Fruit fly (Drosophila melanogaster) whole organism, embryonic: ENCODE results near the gene CG11342.

Experiments used
- B-H2 ChIP-seq: fragments of 200-800 bp; sonication (Bioruptor generic); optimal IDR thresholded peaks from 2 replicates; lab custom pipeline; 2018; ENCODE audit warnings: missing biosample characterization, mild to moderate bottlenecking, missing genetic modification characterization
- Bgb ChIP-seq: fragments of 200-800 bp; sonication (Bioruptor generic); IDR thresholded peaks from 2 replicates; pipeline ENCODE4 v1.3.6; 2022; ENCODE audit warnings: missing biosample characterization, missing genetic modification characterization; ENCODE audit not compliant: partially characterized antibody
- CG10979 ChIP-seq: fragments of 200-800 bp; sonication (Bioruptor generic); optimal IDR thresholded peaks from 2 replicates; lab custom pipeline; 2018; ENCODE audit warnings: missing biosample characterization, mild to moderate bottlenecking, missing genetic modification characterization, moderate library complexity
- CG12769 ChIP-seq: fragments of 200-800 bp; sonication (Bioruptor generic); optimal IDR thresholded peaks from 2 replicates; lab custom pipeline; 2019; ENCODE audit warnings: missing biosample characterization, mild to moderate bottlenecking, missing genetic modification characterization, moderate library complexity
- CG14965 ChIP-seq: fragments of 200-800 bp; sonication (Bioruptor generic); optimal IDR thresholded peaks from 2 replicates; lab custom pipeline; 2016; ENCODE audit warnings: missing biosample characterization, missing genetic modification characterization, borderline replicate concordance
- CG15269 ChIP-seq: fragments of 200-800 bp; sonication (Bioruptor generic); optimal IDR thresholded peaks from 2 replicates; lab custom pipeline; 2018; ENCODE audit warnings: missing biosample characterization, mild to moderate bottlenecking, missing genetic modification characterization, moderate library complexity
- CG1529 ChIP-seq: fragments of 200-800 bp; sonication (Bioruptor generic); optimal IDR thresholded peaks from 3 replicates; lab custom pipeline; 2018; ENCODE audit warnings: missing biosample characterization, missing genetic modification characterization
- CG15601 ChIP-seq: fragments of 200-800 bp; sonication (Bioruptor generic); optimal IDR thresholded peaks from 3 replicates; lab custom pipeline; 2019; ENCODE audit warnings: missing biosample characterization, mild to moderate bottlenecking, missing genetic modification characterization, moderate library complexity
- CG15696 ChIP-seq: fragments of 200-800 bp; sonication (Bioruptor generic); optimal IDR thresholded peaks from 2 replicates; lab custom pipeline; 2019; ENCODE audit warnings: missing biosample characterization, mild to moderate bottlenecking, missing genetic modification characterization, moderate library complexity
- CG17568 ChIP-seq: fragments of 200-800 bp; sonication (Bioruptor generic); optimal IDR thresholded peaks from 2 replicates; lab custom pipeline; 2018; ENCODE audit warnings: missing biosample characterization, mild to moderate bottlenecking, missing genetic modification characterization, moderate library complexity
- CG18476 ChIP-seq: fragments of 200-800 bp; sonication (Bioruptor generic); optimal IDR thresholded peaks from 2 replicates; lab custom pipeline; 2016; ENCODE audit warnings: missing biosample characterization, mild to moderate bottlenecking, missing genetic modification characterization
- CG3065 ChIP-seq: fragments of 200-800 bp; sonication (Bioruptor generic); optimal IDR thresholded peaks from 2 replicates; lab custom pipeline; 2016; ENCODE audit warnings: missing biosample characterization, missing genetic modification characterization
- CG5953 ChIP-seq: fragments of 200-800 bp; sonication (Bioruptor generic); IDR thresholded peaks from 2 replicates; pipeline ENCODE4 v1.3.6; 2022; ENCODE audit warnings: missing biosample characterization, missing genetic modification characterization
- CG7271 ChIP-seq: fragments of 200-800 bp; sonication (Bioruptor generic); optimal IDR thresholded peaks from 2 replicates; lab custom pipeline; 2018; ENCODE audit warnings: missing biosample characterization, mild to moderate bottlenecking, missing genetic modification characterization, moderate library complexity
- CG7786 ChIP-seq: fragments of 200-800 bp; sonication (Bioruptor generic); optimal IDR thresholded peaks from 2 replicates; lab custom pipeline; 2016; ENCODE audit warnings: missing biosample characterization, missing genetic modification characterization
- CG7963 ChIP-seq: fragments of 200-800 bp; sonication (Bioruptor generic); IDR thresholded peaks from 3 replicates; pipeline ENCODE4 v1.3.6; 2022; ENCODE audit warnings: missing biosample characterization, missing genetic modification characterization; ENCODE audit not compliant: partially characterized antibody
- CTCF ChIP-seq: fragments of 200-800 bp; sonication (Bioruptor generic); optimal IDR thresholded peaks from 2 replicates; lab custom pipeline; 2017; ENCODE audit warnings: missing biosample characterization, mild to moderate bottlenecking, missing genetic modification characterization, moderate library complexity
- Camta ChIP-seq: fragments of 200-800 bp; sonication (Bioruptor generic); optimal IDR thresholded peaks from 2 replicates; lab custom pipeline; 2016; ENCODE audit warnings: missing biosample characterization, missing genetic modification characterization
- CoRest ChIP-seq: fragments of 200-800 bp; sonication (Bioruptor generic); optimal IDR thresholded peaks from 3 replicates; lab custom pipeline; 2018; ENCODE audit warnings: missing biosample characterization, mild to moderate bottlenecking, missing genetic modification characterization, moderate library complexity
- Dip2 ChIP-seq: fragments of 200-800 bp; sonication (Bioruptor generic); IDR thresholded peaks from 2 replicates; pipeline ENCODE4 v1.3.6; 2022; ENCODE audit warnings: missing biosample characterization, missing genetic modification characterization
- Drgx ChIP-seq: fragments of 200-800 bp; sonication (Bioruptor generic); IDR thresholded peaks from 2 replicates; pipeline ENCODE4 v1.3.6; 2022; ENCODE audit warnings: missing biosample characterization, missing genetic modification characterization
- Rfx ChIP-seq: fragments of 200-800 bp; sonication (Bioruptor generic); IDR thresholded peaks from 2 replicates; pipeline ENCODE4 v1.3.6; 2022; ENCODE audit warnings: missing biosample characterization, missing genetic modification characterization
- Sox102F ChIP-seq: fragments of 200-800 bp; sonication (Bioruptor generic); optimal IDR thresholded peaks from 2 replicates; lab custom pipeline; 2018; ENCODE audit warnings: missing biosample characterization, mild to moderate bottlenecking, missing genetic modification characterization, moderate library complexity
- TFAM ChIP-seq: fragments of 200-800 bp; sonication (Bioruptor generic); optimal IDR thresholded peaks from 2 replicates; lab custom pipeline; 2017; ENCODE audit warnings: missing biosample characterization, missing genetic modification characterization, inconsistent platforms
- Trl ChIP-seq, 3 experiments: fragments of >200 bp in 2 of 3; fragments of 200-800 bp in 1 of 3; sonication (Bioruptor generic) in 1 of 3; optimal IDR thresholded peaks; 2 replicates in 1 of 3; 3 replicates in 2 of 3; lab custom pipeline; 2016 to 2017; ENCODE audit warnings: missing biosample characterization in 1 of 3, missing genetic modification characterization in 1 of 3
- Xrp1 ChIP-seq: fragments of 200-800 bp; sonication (Bioruptor generic); IDR thresholded peaks from 2 replicates; pipeline ENCODE4 v1.3.6; 2022; ENCODE audit warnings: missing biosample characterization, missing genetic modification characterization
- ara ChIP-seq: fragments of 200-800 bp; sonication (Bioruptor generic); IDR thresholded peaks from 2 replicates; pipeline ENCODE4 v1.3.6; 2022; ENCODE audit warnings: missing biosample characterization, missing genetic modification characterization
- chinmo ChIP-seq: fragments of 200-800 bp; sonication (Bioruptor generic); IDR thresholded peaks from 4 replicates; pipeline ENCODE4 v1.3.6; 2022; ENCODE audit warnings: missing biosample characterization, missing genetic modification characterization; ENCODE audit not compliant: partially characterized antibody
- crol ChIP-seq: fragments of 200-800 bp; sonication (Bioruptor generic); IDR thresholded peaks from 2 replicates; pipeline ENCODE4 v1.3.6; 2022; ENCODE audit warnings: missing biosample characterization, missing genetic modification characterization
- cwo ChIP-seq: fragments of 200-800 bp; sonication (Bioruptor generic); optimal IDR thresholded peaks from 3 replicates; lab custom pipeline; 2017; ENCODE audit warnings: missing biosample characterization, missing genetic modification characterization, mild to moderate bottlenecking, moderate library complexity, missing genetic modification reagents
- disco-r ChIP-seq: fragments of 200-800 bp; sonication (Bioruptor generic); optimal IDR thresholded peaks from 2 replicates; lab custom pipeline; 2016; ENCODE audit warnings: missing biosample characterization, missing genetic modification characterization
- esg ChIP-seq: fragments of 200-800 bp; sonication (Bioruptor generic); conservative IDR thresholded peaks from 2 replicates; pipeline ENCODE4 v1.3.6; 2022; ENCODE audit warnings: missing biosample characterization, missing genetic modification characterization
- fd64A ChIP-seq: fragments of 200-800 bp; sonication (Bioruptor generic); optimal IDR thresholded peaks from 3 replicates; lab custom pipeline; 2018; ENCODE audit warnings: missing biosample characterization, mild to moderate bottlenecking, missing genetic modification characterization
- gcm ChIP-seq: fragments of 200-800 bp; sonication (Bioruptor generic); optimal IDR thresholded peaks from 2 replicates; lab custom pipeline; 2019; ENCODE audit warnings: missing biosample characterization, mild to moderate bottlenecking, missing genetic modification characterization, moderate library complexity
- hkb ChIP-seq, 2 experiments: fragments of 200-800 bp in 1 of 2; fragments of >200 bp in 1 of 2; sonication (Bioruptor generic) in 1 of 2; IDR thresholded peaks in 1 of 2; optimal IDR thresholded peaks in 1 of 2; 2 replicates each; pipeline versions ENCODE4 v1.3.6 to Lab custom; 2017 to 2022; ENCODE audit warnings: missing biosample characterization in 1 of 2, missing genetic modification characterization in 1 of 2
- jigr1 ChIP-seq: fragments of 200-800 bp; sonication (Bioruptor generic); IDR thresholded peaks from 3 replicates; pipeline ENCODE4 v1.3.6; 2022; ENCODE audit warnings: missing biosample characterization, missing genetic modification characterization
- kni ChIP-seq: fragments of 200-800 bp; sonication (Bioruptor generic); optimal IDR thresholded peaks from 3 replicates; lab custom pipeline; 2017; ENCODE audit warnings: mild to moderate bottlenecking, missing biosample characterization, missing genetic modification reagents, missing genetic modification characterization
- lab ChIP-seq: fragments of 200-800 bp; sonication (Bioruptor generic); optimal IDR thresholded peaks from 3 replicates; lab custom pipeline; 2017; ENCODE audit warnings: missing biosample characterization, missing genetic modification characterization, mild to moderate bottlenecking, moderate library complexity, missing genetic modification reagents
- mld ChIP-seq: fragments of 200-800 bp; sonication (Bioruptor generic); IDR thresholded peaks from 3 replicates; pipeline ENCODE4 v1.3.6; 2022; ENCODE audit warnings: missing biosample characterization, missing genetic modification characterization; ENCODE audit not compliant: partially characterized antibody
- odd ChIP-seq: fragments of 200-800 bp; sonication (Bioruptor generic); optimal IDR thresholded peaks from 2 replicates; lab custom pipeline; 2017; ENCODE audit warnings: missing biosample characterization, mild to moderate bottlenecking, missing genetic modification characterization
- onecut ChIP-seq: fragments of 200-800 bp; sonication (Bioruptor generic); IDR thresholded peaks from 2 replicates; pipeline ENCODE4 v1.3.6; 2022; ENCODE audit warnings: missing biosample characterization, missing genetic modification characterization
- pan ChIP-seq, 4 experiments: fragments of >200 bp in 3 of 4; fragments of 200-800 bp in 1 of 4; sonication (Bioruptor generic) in 1 of 4; optimal IDR thresholded peaks in 3 of 4; IDR thresholded peaks in 1 of 4; 2 replicates each; pipeline versions ENCODE4 v1.3.6 to Lab custom; 2017 to 2022; ENCODE audit warnings: missing biosample characterization in 2 of 4, missing genetic modification characterization in 2 of 4, mixed read lengths in 1 of 4
- pros ChIP-seq: fragments of 200-800 bp; sonication (Bioruptor generic); optimal IDR thresholded peaks from 3 replicates; lab custom pipeline; 2019; ENCODE audit warnings: missing biosample characterization, mild to moderate bottlenecking, missing genetic modification characterization, moderate library complexity
- sisA ChIP-seq: fragments of 200-800 bp; sonication (Bioruptor generic); IDR thresholded peaks from 2 replicates; pipeline ENCODE4 v1.3.6; 2022; ENCODE audit warnings: missing biosample characterization, missing genetic modification characterization
- sug ChIP-seq: fragments of 200-800 bp; optimal IDR thresholded peaks from 2 replicates; lab custom pipeline; 2019; ENCODE audit warnings: missing biosample characterization, mild to moderate bottlenecking, missing genetic modification characterization, moderate library complexity
- tgo ChIP-seq: fragments of 200-800 bp; sonication (Bioruptor generic); IDR thresholded peaks from 3 replicates; pipeline ENCODE4 v1.3.6; 2022; ENCODE audit warnings: missing biosample characterization, missing genetic modification characterization
- usp ChIP-seq: fragments of >200 bp; optimal IDR thresholded peaks from 2 replicates; lab custom pipeline; 2017; ENCODE audit warnings: missing biosample characterization, missing genetic modification characterization
- wor ChIP-seq: fragments of 200-800 bp; sonication (Bioruptor generic); IDR thresholded peaks from 2 replicates; pipeline ENCODE4 v1.3.6; 2022; ENCODE audit warnings: missing biosample characterization, missing genetic modification characterization
- zf30C ChIP-seq: fragments of 200-800 bp; sonication (Bioruptor generic); optimal IDR thresholded peaks from 3 replicates; lab custom pipeline; 2018; ENCODE audit warnings: missing biosample characterization, mild to moderate bottlenecking, missing genetic modification characterization
- zfh2 ChIP-seq: fragments of 200-800 bp; sonication (Bioruptor generic); optimal IDR thresholded peaks from 2 replicates; lab custom pipeline; 2016; ENCODE audit warnings: missing biosample characterization, missing genetic modification characterization

The CG11342 gene

dm6 chr3L:4339525-4339924 is 27.7 kb downstream of the CG11342 start (continued):
- TF ChIP-seq CG3065 (GFP tag; lab: Kevin White, UChicago) (no peak), Xrp1 (GFP tag; lab: Robert Waterston, UW) (0 out of 2 replicates have a peak, but pooled peaks have one; percentile 23), jigr1 (GFP tag; lab: Robert Waterston, UW) (no peak), sug (tag; lab: Kevin White, UChicago) (no peak), B-H2 (GFP tag; lab: Kevin White, UChicago) (no peak), zfh2 (GFP tag; lab: Kevin White, UChicago) (no peak), CoRest (tag; lab: Kevin White, UChicago) (no peak), Drgx (GFP tag; lab: Robert Waterston, UW) (peak; percentile 59), disco-r (GFP tag; lab: Kevin White, UChicago) (no peak), CG14965 (GFP tag; lab: Kevin White, UChicago) (no peak), CG10979 (tag; lab: Kevin White, UChicago) (no peak), Trl (optimal IDR thresholded peaks at IDR 0.05; lab: Kevin White, UChicago) (no peak), Trl (GFP tag; optimal IDR thresholded peaks at IDR 0.05; lab: Kevin White, UChicago) (no peak), onecut (no peak), CG7963 (no peak), chinmo (GFP tag; lab: Robert Waterston, UW) (no peak), usp (no peak), hkb (optimal IDR thresholded peaks at IDR 0.05; lab: Kevin White, UChicago) (no peak), hkb (GFP tag; IDR thresholded peaks at IDR 0.05; lab: Robert Waterston, UW) (peak; percentile 51; the same call in 1 of the 2 replicates), gcm (GFP tag; lab: Kevin White, UChicago) (no peak), Rfx (GFP tag; lab: Robert Waterston, UW) (no peak), lab (GFP tag; lab: Kevin White, UChicago) (no peak), wor (GFP tag; lab: Robert Waterston, UW) (no peak), pan (optimal IDR thresholded peaks at IDR 0.05; lab: Kevin White, UChicago) (no peak), pan (GFP tag; optimal IDR thresholded peaks at IDR 0.05 in 1 of 2, IDR thresholded peaks at IDR 0.05 in 1 of 2) (no peak), tgo (no peak), zf30C (GFP tag; lab: Kevin White, UChicago) (no peak), CG5953 (GFP tag; lab: Robert Waterston, UW) (no peak), CG18476 (GFP tag; lab: Kevin White, UChicago) (no peak), CG7786 (GFP tag; lab: Kevin White, UChicago) (no peak), CG15269 (tag; lab: Kevin White, UChicago) (no peak), CG17568 (GFP tag; lab: Kevin White, UChicago) (no peak), CG12769 (tag; lab: Kevin White, UChicago) (no peak), CG15601 (tag; lab: Kevin White, UChicago) (no peak), mld (no peak), TFAM (GFP tag; lab: Kevin White, UChicago) (no peak), CG15696 (no peak), CTCF (GFP tag; lab: Kevin White, UChicago) (no peak), Dip2 (no peak), CG7271 (tag; lab: Kevin White, UChicago) (no peak), esg (GFP tag; lab: Robert Waterston, UW) (no peak), fd64A (no peak), CG1529 (GFP tag; lab: Kevin White, UChicago) (no peak), kni (GFP tag; lab: Kevin White, UChicago) (no peak), ara (GFP tag; lab: Robert Waterston, UW) (no peak), sisA (0 out of 2 replicates have a peak, but pooled peaks have one; percentile 12), pros (GFP tag; lab: Kevin White, UChicago) (no peak), Sox102F (GFP tag; lab: Kevin White, UChicago) (no peak), cwo (GFP tag; lab: Kevin White, UChicago) (no peak), crol (GFP tag; lab: Robert Waterston, UW) (no peak), Bgb (GFP tag; lab: Robert Waterston, UW) (no peak), Camta (no peak), odd (no peak)
